Fruit fly (Drosophila melanogaster): Measurements from ENCODE around the gene Cp19.

Gene Cp19

DNA sequence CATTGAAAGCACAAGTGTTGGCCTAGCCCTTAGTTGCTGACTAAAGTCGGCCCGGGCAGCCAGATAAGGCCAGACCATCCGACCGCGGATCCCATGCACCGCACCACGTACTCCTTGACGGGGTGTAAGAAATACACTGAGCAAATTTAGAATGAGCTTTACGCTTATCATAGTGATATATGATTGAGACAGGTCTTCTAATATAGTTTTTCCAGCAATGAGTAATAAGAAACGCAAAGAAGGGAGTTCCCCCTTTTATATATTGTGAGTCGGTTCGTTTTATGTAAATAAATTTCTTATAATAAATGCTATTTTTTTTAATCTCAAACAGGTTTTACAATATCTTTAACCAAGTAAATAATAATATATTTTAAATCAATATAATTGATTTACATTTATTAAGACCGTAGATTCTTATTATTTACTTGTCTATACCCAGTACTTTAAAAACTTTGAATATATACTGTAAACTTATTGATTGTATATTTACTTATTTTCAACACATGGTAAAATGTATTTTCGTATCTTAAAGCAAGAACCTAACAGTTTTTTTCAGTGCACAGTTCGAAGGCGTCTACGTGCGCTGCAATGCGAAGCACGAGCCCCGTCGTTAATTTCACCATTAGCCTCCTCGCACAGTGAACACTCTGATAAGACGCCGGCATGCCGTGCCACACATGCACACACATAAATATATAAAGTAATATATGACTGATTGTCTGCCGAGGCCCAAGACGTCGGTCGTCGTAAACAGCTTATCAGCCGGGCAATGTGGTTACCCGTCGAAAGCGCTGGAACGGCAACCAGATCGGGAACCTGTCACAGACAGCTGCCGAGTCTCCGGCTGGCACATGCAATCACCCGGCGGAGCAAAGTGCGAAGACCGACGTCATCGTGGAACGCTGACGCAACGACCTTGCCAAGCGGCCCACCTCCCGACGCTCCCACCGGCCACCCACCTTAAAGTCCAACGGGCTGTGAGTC is 37.5 kb upstream of the Cp19 start:
- TF ChIP-seq pan (optimal IDR thresholded peaks at IDR 0.05) (no peak), usp (GFP tag; optimal IDR thresholded peaks at IDR 0.05) (no peak), Dll (optimal IDR thresholded peaks at IDR 0.05) (no peak), CG8478 (optimal IDR thresholded peaks at IDR 0.05) (no peak), psq (optimal IDR thresholded peaks at IDR 0.05) (no peak), EcR (GFP tag; optimal IDR thresholded peaks at IDR 0.05) (no peak)

dm6 chr3L:8693558-8694502 is 35.8 kb upstream of the Cp19 start:
- TF ChIP-seq usp (GFP tag; optimal IDR thresholded peaks at IDR 0.05) (no peak), EcR (GFP tag; optimal IDR thresholded peaks at IDR 0.05) (no peak), Dll (optimal IDR thresholded peaks at IDR 0.05) (no peak), pan (optimal IDR thresholded peaks at IDR 0.05) (no peak), CG8478 (optimal IDR thresholded peaks at IDR 0.05) (no peak), psq (optimal IDR thresholded peaks at IDR 0.05) (no peak)

- TF ChIP-seq usp (GFP tag; optimal IDR thresholded peaks at IDR 0.05) = no peak
These were observed 33.7 kb upstream of the Cp19 start for dm6 chr3L:8695959-8696358.

- TF ChIP-seq usp (GFP tag; optimal IDR thresholded peaks at IDR 0.05) (no peak), EcR (GFP tag; optimal IDR thresholded peaks at IDR 0.05) (peak; percentile 1 to 30)
These were observed 33.1 kb upstream of the Cp19 start for dm6 chr3L:8696487-8696954.

DNA sequence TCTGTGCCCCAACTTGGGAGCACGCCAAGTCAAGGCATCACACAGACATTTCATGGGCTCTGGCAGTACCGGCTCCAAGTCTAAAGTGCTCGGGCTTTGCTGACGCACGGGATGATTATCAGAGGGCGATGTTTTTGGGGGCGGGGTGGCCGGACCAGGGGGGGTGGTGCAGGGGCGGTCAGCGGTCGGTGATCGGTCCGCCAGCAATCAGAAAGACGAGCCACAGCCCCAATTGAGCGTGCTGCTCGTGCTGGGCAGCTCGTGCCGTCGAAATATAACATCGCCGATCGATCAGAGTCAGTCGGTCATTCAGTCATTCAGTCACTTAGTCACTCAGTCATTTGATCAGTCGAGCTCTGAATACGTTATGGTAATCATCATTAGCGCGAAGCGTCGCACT is 31.8 kb upstream of the Cp19 start:
- TF ChIP-seq pan (optimal IDR thresholded peaks at IDR 0.05) (no peak), usp (GFP tag; optimal IDR thresholded peaks at IDR 0.05) (no peak), psq (optimal IDR thresholded peaks at IDR 0.05) (no peak), CG8478 (optimal IDR thresholded peaks at IDR 0.05) (no peak), Dll (optimal IDR thresholded peaks at IDR 0.05) (no peak), EcR (GFP tag; optimal IDR thresholded peaks at IDR 0.05) (no peak)

DNA sequence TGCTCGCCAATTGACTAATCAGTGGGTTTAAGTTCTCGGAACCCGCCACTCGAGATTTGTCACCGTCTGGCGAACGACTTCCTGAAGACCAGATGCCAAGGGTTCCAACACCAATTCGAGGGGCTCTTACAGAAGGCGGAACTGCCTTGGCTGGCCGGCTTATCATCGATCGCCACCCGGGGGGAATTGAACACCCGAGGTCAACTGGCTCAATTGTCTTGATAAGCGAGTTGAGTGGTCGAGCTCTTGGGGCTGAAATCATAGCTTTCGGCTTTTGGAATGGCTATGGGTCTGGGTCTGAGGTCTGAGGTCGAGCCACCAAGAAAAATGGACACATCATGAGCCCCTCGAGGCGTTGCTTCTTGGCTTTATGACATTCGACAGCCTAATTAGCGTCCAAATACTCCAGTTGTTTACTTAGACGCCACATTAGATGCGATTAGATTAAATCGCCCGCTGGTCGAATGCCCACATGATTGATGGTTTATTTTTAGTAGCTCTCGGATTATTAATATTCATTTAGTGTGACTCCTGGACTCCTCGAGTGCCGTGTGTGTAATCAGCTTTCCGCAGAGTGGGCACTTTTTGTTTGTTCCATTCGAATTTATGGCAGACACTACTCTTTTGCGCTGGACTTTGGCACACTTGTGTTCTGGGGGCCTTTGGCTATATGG is 31.0 kb upstream of the Cp19 start:
- no peak for TF ChIP-seq pan (optimal IDR thresholded peaks at IDR 0.05)
- TF ChIP-seq EcR (GFP tag; optimal IDR thresholded peaks at IDR 0.05) = no peak
- no peak for TF ChIP-seq psq (optimal IDR thresholded peaks at IDR 0.05)
- no peak for TF ChIP-seq CG8478 (optimal IDR thresholded peaks at IDR 0.05)
- TF ChIP-seq Dll (optimal IDR thresholded peaks at IDR 0.05) = no peak
- no peak for TF ChIP-seq usp (GFP tag; optimal IDR thresholded peaks at IDR 0.05)

- TF ChIP-seq EcR (GFP tag; optimal IDR thresholded peaks at IDR 0.05) = peak in 1 of 2 experiments; percentile 56
- no peak for TF ChIP-seq pan (optimal IDR thresholded peaks at IDR 0.05)
- no peak for TF ChIP-seq CG8478 (optimal IDR thresholded peaks at IDR 0.05)
These were observed 30.1 kb upstream of the Cp19 start for dm6 chr3L:8699612-8700011.

DNA sequence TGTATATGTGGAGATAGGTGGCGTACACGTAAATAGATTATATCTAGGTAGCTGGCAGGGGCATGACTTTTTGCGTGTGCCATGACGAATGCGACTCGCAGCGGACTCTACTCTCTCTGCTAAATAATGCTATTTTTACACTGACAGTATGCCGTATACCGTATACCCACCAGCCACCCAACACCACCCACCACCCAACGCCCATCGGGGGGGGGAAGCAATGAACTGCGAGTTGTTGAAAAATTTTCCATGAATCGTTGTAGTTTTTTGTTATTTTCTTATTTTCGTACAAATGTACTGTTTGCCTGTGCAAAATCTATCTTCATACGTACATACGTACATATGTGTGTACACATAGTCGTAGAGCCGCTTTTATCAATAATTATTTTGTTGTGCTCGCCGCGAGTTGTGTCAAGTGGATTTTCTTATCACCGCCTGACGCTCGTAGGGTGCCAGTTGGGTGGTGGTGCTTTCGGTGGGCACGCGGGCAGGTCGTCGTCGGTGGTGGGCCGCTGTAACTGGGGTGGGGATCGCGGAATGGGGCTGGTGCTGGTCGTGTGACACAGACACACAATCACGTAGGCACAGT is 29.5 kb upstream of the Cp19 start:
- TF ChIP-seq usp (GFP tag; optimal IDR thresholded peaks at IDR 0.05) = no peak
- peak in 1 of 2 experiments; percentile 23 for TF ChIP-seq EcR (GFP tag; optimal IDR thresholded peaks at IDR 0.05)

DNA sequence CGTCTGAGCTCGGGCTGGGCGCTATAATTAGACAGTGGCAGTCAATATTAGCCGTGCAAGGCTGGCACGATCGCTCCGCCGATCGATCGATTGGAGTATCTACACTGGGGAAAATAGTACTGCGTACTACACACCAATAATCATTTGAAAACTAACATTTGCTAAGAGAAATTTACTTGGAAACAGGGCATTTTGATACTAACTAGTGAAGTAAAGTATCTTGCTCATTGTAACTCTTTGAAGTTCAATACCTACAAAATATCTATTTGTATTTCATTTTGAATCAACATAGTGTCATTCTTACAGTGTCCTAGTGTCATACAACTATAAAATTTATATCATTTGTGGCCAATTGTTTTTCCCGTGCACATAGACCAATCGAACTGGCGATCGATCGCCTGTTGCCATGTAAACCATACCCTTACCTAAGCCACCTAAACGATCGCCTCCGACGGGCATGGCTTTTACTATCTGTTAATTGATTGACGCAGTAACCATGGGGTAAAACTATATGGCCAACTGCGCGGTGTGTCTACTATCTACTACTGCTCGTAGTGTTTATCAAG is 28.9 kb upstream of the Cp19 start:
- TF ChIP-seq Dll (optimal IDR thresholded peaks at IDR 0.05) (no peak), psq (optimal IDR thresholded peaks at IDR 0.05) (no peak), usp (GFP tag; optimal IDR thresholded peaks at IDR 0.05) (no peak), pan (optimal IDR thresholded peaks at IDR 0.05) (no peak), CG8478 (optimal IDR thresholded peaks at IDR 0.05) (no peak), EcR (GFP tag; optimal IDR thresholded peaks at IDR 0.05) (no peak)

DNA sequence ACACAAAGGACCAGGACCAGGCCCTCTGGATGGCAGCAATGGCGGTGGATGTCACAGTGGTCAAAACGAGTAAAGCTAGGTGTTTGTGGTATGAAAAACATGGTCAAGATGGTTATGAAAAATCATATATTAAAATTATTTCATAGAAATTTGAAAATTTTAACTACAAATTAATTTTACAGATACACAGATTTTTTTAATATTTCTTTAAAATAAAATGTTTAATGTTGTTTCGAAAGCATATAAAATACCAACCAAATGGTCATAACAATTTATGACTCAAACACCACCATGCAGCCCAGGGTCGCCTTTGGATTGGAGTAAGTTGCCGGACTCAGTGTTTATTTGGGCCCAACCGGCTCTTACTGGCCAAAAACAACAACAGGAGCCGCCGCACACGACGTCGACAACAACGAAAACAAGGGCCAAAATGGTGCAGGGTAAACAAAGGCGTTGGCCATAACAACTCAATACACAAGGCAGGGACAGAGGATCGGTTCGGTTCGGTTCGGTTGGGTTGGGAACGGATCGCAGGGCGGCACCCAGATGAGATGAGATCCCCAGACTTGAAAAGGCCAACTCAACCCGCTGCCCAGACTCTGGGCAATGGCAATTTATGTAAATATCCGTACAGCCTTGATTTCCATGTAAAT is 27.8 kb upstream of the Cp19 start:
- TF ChIP-seq pan (optimal IDR thresholded peaks at IDR 0.05) = peak; percentile 13
- no peak for TF ChIP-seq Dll (optimal IDR thresholded peaks at IDR 0.05)

DNA sequence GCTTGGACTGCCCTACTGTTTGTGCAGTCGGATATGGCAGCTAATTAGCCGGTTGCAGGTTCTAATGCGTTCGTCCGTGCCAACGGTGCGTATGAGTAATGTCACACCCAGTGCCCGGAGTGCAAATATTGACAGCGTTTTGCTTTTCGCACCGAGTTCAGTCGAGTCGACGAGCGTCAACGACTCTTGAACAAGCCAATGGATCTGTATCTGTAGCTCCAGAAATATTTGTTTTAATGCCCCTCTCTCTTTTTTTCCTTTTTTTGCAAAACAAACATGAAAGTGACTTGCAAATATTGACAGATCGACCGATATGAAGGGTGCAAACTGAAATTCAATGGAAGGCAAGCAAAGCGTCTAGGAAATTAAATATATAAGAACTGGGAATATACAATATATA is 27.2 kb upstream of the Cp19 start:
- TF ChIP-seq Dll (optimal IDR thresholded peaks at IDR 0.05) = no peak
- TF ChIP-seq EcR (GFP tag; optimal IDR thresholded peaks at IDR 0.05) = no peak
- no peak for TF ChIP-seq usp (GFP tag; optimal IDR thresholded peaks at IDR 0.05)
- no peak for TF ChIP-seq psq (optimal IDR thresholded peaks at IDR 0.05)
- TF ChIP-seq pan (optimal IDR thresholded peaks at IDR 0.05) = no peak
- TF ChIP-seq CG8478 (optimal IDR thresholded peaks at IDR 0.05) = no peak

Measured in whole organism.